Fruit fly (Drosophila melanogaster): ENCODE data around the gene IP3K1.

dm6 chr2L:9779147-9779546, 3.0 kb upstream of the IP3K1 start:
- no peak for TF ChIP-seq CG10669 (GFP tag; optimal IDR thresholded peaks at IDR 0.05)
- no peak for TF ChIP-seq Smox (GFP tag; optimal IDR thresholded peaks at IDR 0.05)
- TF ChIP-seq Eip78C (GFP tag) = peak; percentile 44
- TF ChIP-seq salr (GFP tag; optimal IDR thresholded peaks at IDR 0.05) = no peak
- TF ChIP-seq Eip93F (GFP tag; optimal IDR thresholded peaks at IDR 0.05) = no peak
- no peak for TF ChIP-seq Blimp-1 (GFP tag; optimal IDR thresholded peaks at IDR 0.05)
- TF ChIP-seq CG6276 (GFP tag; optimal IDR thresholded peaks at IDR 0.05) = no peak

Data from whole organism, prepupa.